Worm (Caenorhabditis elegans) whole organism, L4/young adult: ENCODE measurements around the gene C06E4.2.

Source experiments
- W03F9.2 ChIP-seq: fragments of 150-350 bp; optimal IDR thresholded peaks from 2 replicates; lab custom pipeline; 2014; ENCODE audit warnings: missing biosample characterization, missing genetic modification characterization
- dao-5 ChIP-seq: sonication (generic microtip); optimal IDR thresholded peaks from 2 replicates; lab custom pipeline; 2016; ENCODE audit warnings: missing genotype, missing genetic modification characterization, moderate library complexity, missing compliant biosample characterization
- him-1 ChIP-seq: sonication (generic microtip); optimal IDR thresholded peaks from 2 replicates; lab custom pipeline; 2016; ENCODE audit warnings: missing genotype, missing genetic modification reagents, missing genetic modification characterization, missing compliant biosample characterization

- TF ChIP-seq him-1 (tag; lab: Kevin White, UChicago) (no peak), dao-5 (tag; lab: Kevin White, UChicago) (no peak), W03F9.2 (tag; lab: Kevin White, UChicago) (no peak)
Observed at ce11 chrIV:7230935-7231334, 45.8 kb upstream of the C06E4.2 start, which contains the start of gene D2024.4.
